Fruit fly (Drosophila melanogaster) whole organism, embryonic: ENCODE results near the gene Utx.

Source experiments
- Aef1 ChIP-seq: fragments of 200-800 bp; sonication (Bioruptor generic); IDR thresholded peaks from 3 replicates; pipeline ENCODE4 v1.3.6; 2022; ENCODE audit warnings: missing biosample characterization, missing genetic modification characterization
- Atf3 ChIP-seq: fragments of 200-800 bp; sonication (Bioruptor generic); optimal IDR thresholded peaks from 3 replicates; lab custom pipeline; 2016; ENCODE audit warnings: missing biosample characterization, missing genetic modification characterization
- CG13624 ChIP-seq: fragments of 200-800 bp; sonication (Bioruptor generic); optimal IDR thresholded peaks from 2 replicates; lab custom pipeline; 2016; ENCODE audit warnings: missing biosample characterization, missing genetic modification characterization
- CG13775 ChIP-seq: fragments of 200-800 bp; sonication (Bioruptor generic); optimal IDR thresholded peaks from 3 replicates; lab custom pipeline; 2017; ENCODE audit warnings: missing biosample characterization, mild to moderate bottlenecking, missing genetic modification characterization
- CG13894 ChIP-seq: fragments of 200-800 bp; sonication (Bioruptor generic); optimal IDR thresholded peaks from 3 replicates; lab custom pipeline; 2018; ENCODE audit warnings: missing biosample characterization, mild to moderate bottlenecking, missing genetic modification characterization, moderate library complexity
- CG14667 ChIP-seq: fragments of 200-800 bp; sonication (Bioruptor generic); IDR thresholded peaks from 2 replicates; pipeline ENCODE4 v1.3.6; 2022; ENCODE audit warnings: missing biosample characterization, missing genetic modification characterization
- CG15269 ChIP-seq: fragments of 200-800 bp; sonication (Bioruptor generic); optimal IDR thresholded peaks from 2 replicates; lab custom pipeline; 2018; ENCODE audit warnings: missing biosample characterization, mild to moderate bottlenecking, missing genetic modification characterization, moderate library complexity
- CG1529 ChIP-seq: fragments of 200-800 bp; sonication (Bioruptor generic); optimal IDR thresholded peaks from 3 replicates; lab custom pipeline; 2018; ENCODE audit warnings: missing biosample characterization, missing genetic modification characterization
- CG1647 ChIP-seq: fragments of 200-800 bp; sonication (Bioruptor generic); optimal IDR thresholded peaks from 3 replicates; lab custom pipeline; 2016; ENCODE audit warnings: missing biosample characterization, missing genetic modification characterization
- CG16779 ChIP-seq: fragments of 200-800 bp; sonication (Bioruptor generic); IDR thresholded peaks from 2 replicates; pipeline ENCODE4 v1.3.6; 2022; ENCODE audit warnings: missing biosample characterization, missing genetic modification characterization
- CG17359 ChIP-seq: fragments of 200-800 bp; sonication (Bioruptor generic); optimal IDR thresholded peaks from 3 replicates; lab custom pipeline; 2018; ENCODE audit warnings: missing biosample characterization, mild to moderate bottlenecking, missing genetic modification characterization, moderate library complexity
- CG1792 ChIP-seq: fragments of 200-800 bp; sonication (Bioruptor generic); optimal IDR thresholded peaks from 2 replicates; lab custom pipeline; 2016; ENCODE audit warnings: missing biosample characterization, missing genetic modification characterization
- CG18599 ChIP-seq: fragments of 200-800 bp; sonication (Bioruptor generic); optimal IDR thresholded peaks from 3 replicates; lab custom pipeline; 2017; ENCODE audit warnings: missing biosample characterization, missing genetic modification characterization, mild to moderate bottlenecking, moderate library complexity, missing genetic modification reagents
- CG2199 ChIP-seq: fragments of 200-800 bp; sonication (Bioruptor generic); IDR thresholded peaks from 3 replicates; pipeline ENCODE4 v1.3.6; 2022; ENCODE audit warnings: missing biosample characterization, missing genetic modification characterization
- CG2678 ChIP-seq: fragments of 200-800 bp; sonication (Bioruptor generic); optimal IDR thresholded peaks from 3 replicates; lab custom pipeline; 2019; ENCODE audit warnings: missing biosample characterization, mild to moderate bottlenecking, missing genetic modification characterization, moderate library complexity
- CG31388 ChIP-seq: fragments of 200-800 bp; sonication (Bioruptor generic); optimal IDR thresholded peaks from 2 replicates; lab custom pipeline; 2016; ENCODE audit warnings: missing biosample characterization, missing genetic modification characterization
- CG4424 ChIP-seq: fragments of 200-800 bp; sonication (Bioruptor generic); optimal IDR thresholded peaks from 3 replicates; lab custom pipeline; 2016; ENCODE audit warnings: missing biosample characterization, missing genetic modification characterization
- CG6791 ChIP-seq: fragments of 200-800 bp; sonication (Bioruptor generic); IDR thresholded peaks from 3 replicates; pipeline ENCODE4 v1.3.6; 2022; ENCODE audit warnings: missing biosample characterization, missing genetic modification characterization; ENCODE audit not compliant: partially characterized antibody
- CG6813 ChIP-seq: fragments of 200-800 bp; sonication (Bioruptor generic); optimal IDR thresholded peaks from 2 replicates; lab custom pipeline; 2017; ENCODE audit warnings: missing biosample characterization, missing genetic modification characterization, mild to moderate bottlenecking, moderate library complexity, missing genetic modification reagents
- CG8765 ChIP-seq: fragments of 200-800 bp; sonication (Bioruptor generic); IDR thresholded peaks from 2 replicates; pipeline ENCODE4 v1.3.6; 2022; ENCODE audit warnings: missing biosample characterization, missing genetic modification characterization
- CkIIα-i1 ChIP-seq: fragments of 200-800 bp; sonication (Bioruptor generic); IDR thresholded peaks from 2 replicates; pipeline ENCODE4 v1.3.6; 2022; ENCODE audit warnings: missing biosample characterization, missing genetic modification characterization
- Deaf1 ChIP-seq: fragments of 200-800 bp; optimal IDR thresholded peaks from 3 replicates; lab custom pipeline; 2019; ENCODE audit warnings: missing biosample characterization, mild to moderate bottlenecking, missing genetic modification characterization, moderate library complexity
- Doc3 ChIP-seq: fragments of 200-800 bp; sonication (Bioruptor generic); IDR thresholded peaks from 3 replicates; pipeline ENCODE4 v1.3.6; 2022; ENCODE audit warnings: missing biosample characterization, missing genetic modification characterization; ENCODE audit not compliant: partially characterized antibody
- HHEX ChIP-seq: fragments of 200-800 bp; sonication (Bioruptor generic); optimal IDR thresholded peaks from 3 replicates; lab custom pipeline; 2017; ENCODE audit warnings: missing biosample characterization, mild to moderate bottlenecking, missing genetic modification characterization, missing genetic modification reagents
- HmgD ChIP-seq: fragments of 200-800 bp; sonication (Bioruptor generic); optimal IDR thresholded peaks from 3 replicates; lab custom pipeline; 2016; ENCODE audit warnings: missing biosample characterization, missing genetic modification characterization
- Hmr ChIP-seq: fragments of 200-800 bp; sonication (Bioruptor generic); optimal IDR thresholded peaks from 3 replicates; lab custom pipeline; 2017; ENCODE audit warnings: mild to moderate bottlenecking, missing biosample characterization, missing genetic modification reagents, missing genetic modification characterization
- Hr78 ChIP-seq, 2 experiments: fragments of 200-800 bp in 1 of 2; fragments of >200 bp in 1 of 2; sonication (Bioruptor generic) in 1 of 2; optimal IDR thresholded peaks; 2 replicates each; lab custom pipeline; 2017 to 2019; ENCODE audit warnings: missing biosample characterization in 2 of 2, missing genetic modification characterization in 2 of 2, mild to moderate bottlenecking in 1 of 2, moderate library complexity in 1 of 2
- Hsf ChIP-seq: fragments of 200-800 bp; sonication (Bioruptor generic); optimal IDR thresholded peaks from 3 replicates; lab custom pipeline; 2016; ENCODE audit warnings: missing biosample characterization, missing genetic modification characterization
- Jarid2 ChIP-seq: fragments of 200-800 bp; sonication (Bioruptor generic); optimal IDR thresholded peaks from 3 replicates; lab custom pipeline; 2017; ENCODE audit warnings: mild to moderate bottlenecking, missing biosample characterization, missing genetic modification reagents, missing genetic modification characterization
- Mrtf ChIP-seq: fragments of 200-800 bp; sonication (Bioruptor generic); IDR thresholded peaks from 3 replicates; pipeline ENCODE4 v1.3.6; 2022; ENCODE audit warnings: missing biosample characterization, missing genetic modification characterization
- Nf-YC ChIP-seq: fragments of 200-800 bp; optimal IDR thresholded peaks from 3 replicates; lab custom pipeline; 2019; ENCODE audit warnings: missing biosample characterization, mild to moderate bottlenecking, missing genetic modification characterization, moderate library complexity
- TFAM ChIP-seq: fragments of 200-800 bp; sonication (Bioruptor generic); optimal IDR thresholded peaks from 2 replicates; lab custom pipeline; 2017; ENCODE audit warnings: missing biosample characterization, missing genetic modification characterization, inconsistent platforms
- bcd ChIP-seq: fragments of 200-800 bp; sonication (Bioruptor generic); optimal IDR thresholded peaks from 2 replicates; lab custom pipeline; 2017; ENCODE audit warnings: missing biosample characterization, mild to moderate bottlenecking, missing genetic modification characterization
- cas ChIP-seq: fragments of 200-800 bp; sonication (Bioruptor generic); IDR thresholded peaks from 2 replicates; pipeline ENCODE4 v1.3.6; 2022; ENCODE audit warnings: missing biosample characterization, missing genetic modification characterization
- ci ChIP-seq: fragments of 200-800 bp; sonication (Bioruptor generic); IDR thresholded peaks from 3 replicates; pipeline ENCODE4 v1.3.6; 2022; ENCODE audit warnings: missing biosample characterization, missing genetic modification characterization
- croc ChIP-seq: fragments of 200-800 bp; sonication (Bioruptor generic); conservative IDR thresholded peaks from 3 replicates; pipeline ENCODE4 v1.3.6; 2022; ENCODE audit warnings: missing biosample characterization, missing genetic modification characterization
- crol ChIP-seq: fragments of 200-800 bp; sonication (Bioruptor generic); IDR thresholded peaks from 2 replicates; pipeline ENCODE4 v1.3.6; 2022; ENCODE audit warnings: missing biosample characterization, missing genetic modification characterization
- en ChIP-seq: fragments of 200-800 bp; sonication (Bioruptor generic); optimal IDR thresholded peaks from 2 replicates; lab custom pipeline; 2016; ENCODE audit warnings: missing biosample characterization, missing genetic modification characterization
- eve ChIP-seq, 2 experiments: fragments of >200 bp; optimal IDR thresholded peaks; 2 replicates each; lab custom pipeline; 2017; ENCODE audit warnings: missing biosample characterization in 2 of 2, missing genetic modification characterization in 2 of 2
- hth ChIP-seq: fragments of >200 bp; optimal IDR thresholded peaks from 2 replicates; lab custom pipeline; 2017; ENCODE audit warnings: inconsistent platforms
- lov ChIP-seq, 2 experiments: fragments of 200-800 bp in 1 of 2; fragments of >200 bp in 1 of 2; sonication (Bioruptor generic) in 1 of 2; IDR thresholded peaks in 1 of 2; optimal IDR thresholded peaks in 1 of 2; 2 replicates in 1 of 2; 3 replicates in 1 of 2; pipeline versions ENCODE4 v1.3.6 to Lab custom; 2017 to 2022; ENCODE audit warnings: missing biosample characterization in 1 of 2, missing genetic modification characterization in 1 of 2
- luna ChIP-seq: fragments of 200-800 bp; sonication (Bioruptor generic); optimal IDR thresholded peaks from 2 replicates; lab custom pipeline; 2016; ENCODE audit warnings: missing biosample characterization, missing genetic modification characterization
- mirr ChIP-seq: fragments of 200-800 bp; sonication (Bioruptor generic); optimal IDR thresholded peaks from 3 replicates; lab custom pipeline; 2018; ENCODE audit warnings: missing biosample characterization, mild to moderate bottlenecking, missing genetic modification characterization
- pan ChIP-seq, 4 experiments: fragments of >200 bp in 3 of 4; fragments of 200-800 bp in 1 of 4; sonication (Bioruptor generic) in 1 of 4; optimal IDR thresholded peaks in 3 of 4; IDR thresholded peaks in 1 of 4; 2 replicates each; pipeline versions ENCODE4 v1.3.6 to Lab custom; 2017 to 2022; ENCODE audit warnings: missing biosample characterization in 2 of 4, missing genetic modification characterization in 2 of 4, mixed read lengths in 1 of 4
- slou ChIP-seq: fragments of 200-800 bp; sonication (Bioruptor generic); optimal IDR thresholded peaks from 3 replicates; lab custom pipeline; 2016; ENCODE audit warnings: missing biosample characterization, missing genetic modification characterization
- slp2 ChIP-seq: fragments of 200-800 bp; sonication (Bioruptor generic); optimal IDR thresholded peaks from 2 replicates; lab custom pipeline; 2016; ENCODE audit warnings: missing biosample characterization, missing genetic modification characterization
- ssp ChIP-seq: fragments of 200-800 bp; sonication (Bioruptor generic); IDR thresholded peaks from 2 replicates; pipeline ENCODE4 v1.3.6; 2022; ENCODE audit warnings: missing biosample characterization, missing genetic modification characterization
- usp ChIP-seq: fragments of >200 bp; optimal IDR thresholded peaks from 2 replicates; lab custom pipeline; 2017; ENCODE audit warnings: missing biosample characterization, missing genetic modification characterization
- wor ChIP-seq: fragments of 200-800 bp; sonication (Bioruptor generic); IDR thresholded peaks from 2 replicates; pipeline ENCODE4 v1.3.6; 2022; ENCODE audit warnings: missing biosample characterization, missing genetic modification characterization
- zfh2 ChIP-seq: fragments of 200-800 bp; sonication (Bioruptor generic); optimal IDR thresholded peaks from 2 replicates; lab custom pipeline; 2016; ENCODE audit warnings: missing biosample characterization, missing genetic modification characterization

The Utx gene

DNA sequence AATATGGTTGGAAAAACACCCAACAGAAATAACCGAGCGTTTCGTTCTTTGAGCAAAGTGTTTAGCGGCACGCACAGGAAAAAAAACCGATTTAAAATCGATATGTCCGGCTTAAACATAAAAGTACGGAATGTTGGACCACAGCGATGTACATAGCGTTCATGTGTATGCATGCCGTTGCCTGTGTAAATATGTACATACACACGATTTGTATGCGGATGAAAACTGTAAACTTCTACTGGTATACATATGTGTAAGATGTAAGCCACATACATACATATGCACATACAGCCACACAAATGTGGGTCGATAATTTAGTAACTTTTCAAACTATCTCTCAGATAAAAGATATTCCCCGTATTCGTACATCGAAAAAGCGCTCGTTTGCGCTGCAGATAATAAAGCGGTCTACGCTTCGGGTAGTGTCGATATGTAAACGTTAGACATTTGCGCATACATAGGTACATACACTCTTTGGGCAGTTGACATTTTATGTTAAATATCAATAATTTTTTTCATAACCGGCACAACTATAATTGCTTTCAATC is 28.9 kb downstream of the Utx start (continued):
- TF ChIP-seq CG15269 (tag; lab: Kevin White, UChicago) = no peak
- TF ChIP-seq Nf-YC (tag; lab: Kevin White, UChicago) = no peak
- no peak for TF ChIP-seq wor
- no peak for TF ChIP-seq Mrtf (GFP tag; lab: Robert Waterston, UW)
- TF ChIP-seq CG18599 (GFP tag; lab: Kevin White, UChicago) = no peak
- no peak for TF ChIP-seq TFAM (GFP tag; lab: Kevin White, UChicago)
- TF ChIP-seq cas = no peak
- TF ChIP-seq usp (GFP tag; lab: Kevin White, UChicago) = no peak
- TF ChIP-seq CG14667 (GFP tag; lab: Robert Waterston, UW) = no peak
- TF ChIP-seq CG1792 = no peak
- no peak for TF ChIP-seq CkIIα-i1 (GFP tag; lab: Robert Waterston, UW)
- TF ChIP-seq eve (GFP tag; optimal IDR thresholded peaks at IDR 0.05; lab: Kevin White, UChicago) = peak in 1 of 2 experiments; percentile 91
- no peak for TF ChIP-seq CG4424 (GFP tag; lab: Kevin White, UChicago)
- TF ChIP-seq Hr78 (GFP tag; optimal IDR thresholded peaks at IDR 0.05; lab: Kevin White, UChicago) = no peak
- TF ChIP-seq CG13894 = no peak
- TF ChIP-seq CG16779 (GFP tag; lab: Robert Waterston, UW) = no peak
- no peak for TF ChIP-seq pan (optimal IDR thresholded peaks at IDR 0.05; lab: Kevin White, UChicago)
- TF ChIP-seq pan (GFP tag; optimal IDR thresholded peaks at IDR 0.05 in 1 of 2, IDR thresholded peaks at IDR 0.05 in 1 of 2) = no peak
- TF ChIP-seq CG31388 (GFP tag; lab: Kevin White, UChicago) = no peak
- TF ChIP-seq CG2678 (tag; lab: Kevin White, UChicago) = no peak
- TF ChIP-seq Hsf (GFP tag; lab: Kevin White, UChicago) = no peak
- TF ChIP-seq crol = no peak
- no peak for TF ChIP-seq bcd (GFP tag; lab: Kevin White, UChicago)
- TF ChIP-seq CG6813 (GFP tag; lab: Kevin White, UChicago) = no peak
- no peak for TF ChIP-seq zfh2 (GFP tag; lab: Kevin White, UChicago)
- no peak; the same call in 2 of the 3 replicates for TF ChIP-seq ci (GFP tag; lab: Robert Waterston, UW)
- no peak for TF ChIP-seq en (GFP tag; lab: Kevin White, UChicago)
- no peak for TF ChIP-seq ssp (GFP tag; lab: Robert Waterston, UW)
- TF ChIP-seq CG17359 (tag; lab: Kevin White, UChicago) = peak; percentile 34
- no peak for TF ChIP-seq slou
- TF ChIP-seq croc (GFP tag; lab: Robert Waterston, UW) = no peak
- no peak for TF ChIP-seq CG8765 (GFP tag; lab: Robert Waterston, UW)
- TF ChIP-seq mirr (GFP tag; lab: Kevin White, UChicago) = no peak
- no peak for TF ChIP-seq HmgD
- TF ChIP-seq CG13624 (GFP tag; lab: Kevin White, UChicago) = no peak
- no peak for TF ChIP-seq HHEX (GFP tag; lab: Kevin White, UChicago)
- TF ChIP-seq lov (optimal IDR thresholded peaks at IDR 0.05; lab: Kevin White, UChicago) = no peak
- TF ChIP-seq lov (GFP tag; IDR thresholded peaks at IDR 0.05; lab: Robert Waterston, UW) = no peak
- no peak for TF ChIP-seq CG1647
- TF ChIP-seq luna (GFP tag; lab: Kevin White, UChicago) = no peak
- no peak for TF ChIP-seq CG13775
- TF ChIP-seq slp2 = no peak
- TF ChIP-seq Hmr (GFP tag; lab: Kevin White, UChicago) = no peak
- no peak for TF ChIP-seq hth (lab: Kevin White, UChicago)
- no peak for TF ChIP-seq Aef1 (GFP tag; lab: Robert Waterston, UW)
- TF ChIP-seq Jarid2 (GFP tag; lab: Kevin White, UChicago) = no peak
- no peak for TF ChIP-seq CG6791 (GFP tag; lab: Robert Waterston, UW)
- peak; percentile 40 for TF ChIP-seq CG1529 (GFP tag; lab: Kevin White, UChicago)
- TF ChIP-seq CG2199 (GFP tag; lab: Robert Waterston, UW) = peak; percentile 51; the same call in 1 of the 3 replicates
- TF ChIP-seq Doc3 (GFP tag; lab: Robert Waterston, UW) = no peak
- peak; percentile 81 for TF ChIP-seq Deaf1 (tag; lab: Kevin White, UChicago)
- TF ChIP-seq Atf3 = no peak
